Fruit fly (Drosophila melanogaster): ENCODE results near the gene Rchy1.

Gene Rchy1

dm6 chr2L:6463392-6463791 lies 2.1 kb downstream of the Rchy1 start:
- TF ChIP-seq CG16779 (tag; optimal IDR thresholded peaks at IDR 0.05) (no peak), CG6792 (GFP tag; optimal IDR thresholded peaks at IDR 0.05) (no peak), CG6808 (GFP tag; optimal IDR thresholded peaks at IDR 0.05) (no peak), Hr4 (GFP tag; optimal IDR thresholded peaks at IDR 0.05) (no peak), cyc (GFP tag; optimal IDR thresholded peaks at IDR 0.05) (no peak), Hr38 (GFP tag; optimal IDR thresholded peaks at IDR 0.05) (no peak), fd59A (GFP tag; optimal IDR thresholded peaks at IDR 0.05) (no peak), CG3032 (tag; optimal IDR thresholded peaks at IDR 0.05) (no peak), Eip78C (GFP tag) (peak; percentile 54), pdm3 (GFP tag; optimal IDR thresholded peaks at IDR 0.05) (no peak), dsx (GFP tag; optimal IDR thresholded peaks at IDR 0.05; ENCODE audit: poor library complexity, severe bottlenecking) (no peak), acj6 (GFP tag; optimal IDR thresholded peaks at IDR 0.05) (no peak), CG34406 (GFP tag; optimal IDR thresholded peaks at IDR 0.05) (no peak), CG31627 (GFP tag; optimal IDR thresholded peaks at IDR 0.05) (no peak), CG4318 (GFP tag; optimal IDR thresholded peaks at IDR 0.05) (no peak), Sox15 (GFP tag; optimal IDR thresholded peaks at IDR 0.05) (no peak), eg (GFP tag; IDR thresholded peaks at IDR 0.05) (0 out of 3 replicates have a peak, but pooled peaks have one; percentile 9), Ets21C (GFP tag; optimal IDR thresholded peaks at IDR 0.05) (no peak), ss (GFP tag; optimal IDR thresholded peaks at IDR 0.05) (peak in 1 of 2 experiments; percentile 27), CG32006 (GFP tag; optimal IDR thresholded peaks at IDR 0.05) (no peak), CG10631 (GFP tag; optimal IDR thresholded peaks at IDR 0.05) (no peak), CG11294 (GFP tag; IDR thresholded peaks at IDR 0.05) (0 out of 2 replicates have a peak, but pooled peaks have one; percentile 1), CG1621 (tag; optimal IDR thresholded peaks at IDR 0.05) (peak; percentile 31), svp (GFP tag) (peak; percentile 96), CG8632 (GFP tag; optimal IDR thresholded peaks at IDR 0.05) (no peak), CG3919 (GFP tag; optimal IDR thresholded peaks at IDR 0.05) (no peak), OdsH (GFP tag; optimal IDR thresholded peaks at IDR 0.05) (no peak), CG15336 (GFP tag; IDR thresholded peaks at IDR 0.05) (no peak)

- no peak for TF ChIP-seq Sox15 (GFP tag; optimal IDR thresholded peaks at IDR 0.05)
- no peak for TF ChIP-seq achi (GFP tag; optimal IDR thresholded peaks at IDR 0.05)
- peak; percentile 79 for TF ChIP-seq fkh (GFP tag; optimal IDR thresholded peaks at IDR 0.05)
- no peak for TF ChIP-seq Smox (GFP tag; optimal IDR thresholded peaks at IDR 0.05)
- TF ChIP-seq eg (GFP tag; IDR thresholded peaks at IDR 0.05): no peak
These were observed 3.2 kb downstream of the Rchy1 start for dm6 chr2L:6462259-6462658.

dm6 chr2L:6461497-6461896 lies 4.0 kb downstream of the Rchy1 start:
- no peak for TF ChIP-seq cyc (GFP tag; optimal IDR thresholded peaks at IDR 0.05)
- no peak for TF ChIP-seq CG34406 (GFP tag; optimal IDR thresholded peaks at IDR 0.05)
- no peak for TF ChIP-seq Ets96B (tag; optimal IDR thresholded peaks at IDR 0.05)
- TF ChIP-seq Met (GFP tag; optimal IDR thresholded peaks at IDR 0.05): peak; percentile 9
- TF ChIP-seq vri (GFP tag; optimal IDR thresholded peaks at IDR 0.05): peak; percentile 38
- TF ChIP-seq Eip78C (GFP tag): peak; percentile 68
- no peak for TF ChIP-seq Sox102F (GFP tag; optimal IDR thresholded peaks at IDR 0.05)
- no peak for TF ChIP-seq CG7368 (GFP tag; optimal IDR thresholded peaks at IDR 0.05)
- no peak for TF ChIP-seq CG10631 (GFP tag; optimal IDR thresholded peaks at IDR 0.05)
- TF ChIP-seq esn (GFP tag; optimal IDR thresholded peaks at IDR 0.05): peak; percentile 14
- peak; percentile 59 for TF ChIP-seq svp (GFP tag)
- no peak for TF ChIP-seq CG11902 (GFP tag; optimal IDR thresholded peaks at IDR 0.05)
- no peak for TF ChIP-seq fd85E (GFP tag; optimal IDR thresholded peaks at IDR 0.05)
- TF ChIP-seq CG8319 (GFP tag; optimal IDR thresholded peaks at IDR 0.05): no peak
- TF ChIP-seq CG8632 (GFP tag; optimal IDR thresholded peaks at IDR 0.05): no peak
- no peak for TF ChIP-seq Ets21C (GFP tag; optimal IDR thresholded peaks at IDR 0.05)
- no peak for TF ChIP-seq achi (GFP tag; optimal IDR thresholded peaks at IDR 0.05)
- TF ChIP-seq CG6854 (GFP tag; optimal IDR thresholded peaks at IDR 0.05): no peak
- no peak for TF ChIP-seq CG16779 (tag; optimal IDR thresholded peaks at IDR 0.05)
- TF ChIP-seq net (GFP tag; optimal IDR thresholded peaks at IDR 0.05): no peak
- TF ChIP-seq CG3919 (GFP tag; optimal IDR thresholded peaks at IDR 0.05): peak; percentile 2
- no peak for TF ChIP-seq CG6808 (GFP tag; optimal IDR thresholded peaks at IDR 0.05)
- no peak for TF ChIP-seq Gug (GFP tag; IDR thresholded peaks at IDR 0.05)
- TF ChIP-seq Sox14 (GFP tag; optimal IDR thresholded peaks at IDR 0.05): no peak
- TF ChIP-seq fkh (GFP tag; optimal IDR thresholded peaks at IDR 0.05): peak; percentile 70

Measured in whole organism, prepupa.